Worm (Caenorhabditis elegans) whole organism, mixed stage, embryonic: Measurements from ENCODE around the gene lias-1.

Experiments
- M03D4.4 ChIP-seq: sonication (generic microtip); optimal IDR thresholded peaks from 2 replicates; lab custom pipeline; 2017; ENCODE audit warnings: mild to moderate bottlenecking, missing genetic modification characterization, missing compliant biosample characterization
- bed-3 ChIP-seq: fragments of 200-800 bp; sonication (Bioruptor generic); optimal IDR thresholded peaks from 3 replicates; lab custom pipeline; 2018; ENCODE audit warnings: mild to moderate bottlenecking, missing genetic modification characterization, moderate library complexity, missing compliant biosample characterization
- blmp-1 ChIP-seq: fragments of 150-350 bp; optimal IDR thresholded peaks from 2 replicates; lab custom pipeline; 2014; ENCODE audit warnings: missing biosample characterization, missing genetic modification characterization
- ceh-39 ChIP-seq: fragments of 150-350 bp; optimal IDR thresholded peaks from 2 replicates; lab custom pipeline; 2014; ENCODE audit warnings: missing biosample characterization, missing genetic modification characterization
- ceh-43 ChIP-seq: fragments of 200-800 bp; sonication (Bioruptor generic); optimal IDR thresholded peaks from 2 replicates; lab custom pipeline; 2018; ENCODE audit warnings: mild to moderate bottlenecking, missing genetic modification characterization, moderate library complexity, missing compliant biosample characterization
- ceh-83 ChIP-seq: fragments of 200-800 bp; sonication (Bioruptor generic); optimal IDR thresholded peaks from 2 replicates; lab custom pipeline; 2018; ENCODE audit warnings: mild to moderate bottlenecking, missing genetic modification characterization, missing compliant biosample characterization
- ces-1 ChIP-seq: fragments of 150-350 bp; optimal IDR thresholded peaks from 2 replicates; lab custom pipeline; 2014; ENCODE audit warnings: missing biosample characterization, missing genetic modification reagents, missing genetic modification characterization
- cnd-1 ChIP-seq: fragments of 200-800 bp; sonication (Bioruptor generic); optimal IDR thresholded peaks from 2 replicates; lab custom pipeline; 2018; ENCODE audit warnings: mild to moderate bottlenecking, missing genetic modification characterization, missing compliant biosample characterization
- drap-1 ChIP-seq: fragments of 200-800 bp; sonication (Bioruptor generic); optimal IDR thresholded peaks from 3 replicates; lab custom pipeline; 2018; ENCODE audit warnings: mild to moderate bottlenecking, missing genetic modification characterization, missing compliant biosample characterization
- elt-1 ChIP-seq: sonication (generic microtip); optimal IDR thresholded peaks from 2 replicates; lab custom pipeline; 2017; ENCODE audit warnings: missing genetic modification characterization, mild to moderate bottlenecking, missing compliant biosample characterization, antibody characterized with exemption, moderate library complexity, borderline replicate concordance; ENCODE audit not compliant: insufficient read depth
- elt-3 ChIP-seq: fragments of 150-350 bp; optimal IDR thresholded peaks from 2 replicates; lab custom pipeline; 2014; ENCODE audit warnings: missing biosample characterization, missing genetic modification characterization
- flh-1 ChIP-seq: fragments of 200-800 bp; sonication (Bioruptor generic); optimal IDR thresholded peaks from 2 replicates; lab custom pipeline; 2018; ENCODE audit warnings: mild to moderate bottlenecking, missing genetic modification characterization, moderate library complexity, missing compliant biosample characterization
- ham-2 ChIP-seq: fragments of 200-800 bp; sonication (Bioruptor generic); optimal IDR thresholded peaks from 2 replicates; lab custom pipeline; 2018; ENCODE audit warnings: mild to moderate bottlenecking, missing genetic modification characterization, missing compliant biosample characterization
- hlh-1 ChIP-seq: fragments of 150-350 bp; optimal IDR thresholded peaks from 2 replicates; lab custom pipeline; 2014; ENCODE audit warnings: missing biosample characterization, missing genetic modification reagents, missing genetic modification characterization
- lin-13 ChIP-seq: fragments of 150-350 bp; optimal IDR thresholded peaks from 2 replicates; lab custom pipeline; 2014; ENCODE audit warnings: missing biosample characterization, missing genetic modification characterization
- lin-32 ChIP-seq: fragments of 200-800 bp; sonication (Bioruptor generic); optimal IDR thresholded peaks from 2 replicates; lab custom pipeline; 2018; ENCODE audit warnings: mild to moderate bottlenecking, missing genetic modification characterization, missing compliant biosample characterization
- lsy-2 ChIP-seq: fragments of 150-350 bp; optimal IDR thresholded peaks from 2 replicates; lab custom pipeline; 2014; ENCODE audit warnings: missing biosample characterization, missing genetic modification characterization
- mab-5 ChIP-seq: fragments of 150-350 bp; optimal IDR thresholded peaks from 2 replicates; lab custom pipeline; 2014; ENCODE audit warnings: missing biosample characterization, missing genetic modification characterization
- mep-1 ChIP-seq: fragments of 150-350 bp; optimal IDR thresholded peaks from 2 replicates; lab custom pipeline; 2017; ENCODE audit warnings: missing biosample characterization, missing genetic modification reagents, missing genetic modification characterization, inconsistent platforms
- mls-2 ChIP-seq: sonication (generic microtip); optimal IDR thresholded peaks from 2 replicates; lab custom pipeline; 2016; ENCODE audit warnings: mild to moderate bottlenecking, missing genetic modification characterization, moderate library complexity, missing compliant biosample characterization
- nhr-12 ChIP-seq: fragments of 150-350 bp; optimal IDR thresholded peaks from 2 replicates; lab custom pipeline; 2014; ENCODE audit warnings: missing biosample characterization, missing genetic modification characterization
- nhr-2 ChIP-seq: fragments of 150-350 bp; optimal IDR thresholded peaks from 2 replicates; lab custom pipeline; 2014; ENCODE audit warnings: missing biosample characterization, missing genetic modification characterization
- nhr-237 ChIP-seq: fragments of 150-350 bp; optimal IDR thresholded peaks from 2 replicates; lab custom pipeline; 2014; ENCODE audit warnings: missing biosample characterization, missing genetic modification characterization
- nhr-28 ChIP-seq: fragments of 150-350 bp; optimal IDR thresholded peaks from 2 replicates; lab custom pipeline; 2014; ENCODE audit warnings: missing biosample characterization, missing genetic modification characterization
- nhr-76 ChIP-seq: sonication (generic microtip); optimal IDR thresholded peaks from 2 replicates; lab custom pipeline; 2017; ENCODE audit warnings: missing biosample characterization, missing genetic modification characterization
- sem-2 ChIP-seq: fragments of 200-800 bp; sonication (Bioruptor generic); optimal IDR thresholded peaks from 2 replicates; lab custom pipeline; 2018; ENCODE audit warnings: mild to moderate bottlenecking, missing genetic modification characterization, missing compliant biosample characterization
- snpc-4 ChIP-seq: fragments of 150-350 bp; optimal IDR thresholded peaks from 2 replicates; lab custom pipeline; 2014; ENCODE audit warnings: missing biosample characterization, missing genetic modification characterization
- sptf-1 ChIP-seq: sonication (generic microtip); optimal IDR thresholded peaks from 2 replicates; lab custom pipeline; 2017; ENCODE audit warnings: mild to moderate bottlenecking, missing genetic modification characterization, moderate library complexity, missing compliant biosample characterization
- tbx-8 ChIP-seq: fragments of 200-800 bp; sonication (Bioruptor generic); optimal IDR thresholded peaks from 2 replicates; lab custom pipeline; 2018; ENCODE audit warnings: mild to moderate bottlenecking, missing genetic modification characterization, moderate library complexity, missing compliant biosample characterization
- unc-120 ChIP-seq: sonication (generic microtip); optimal IDR thresholded peaks from 2 replicates; lab custom pipeline; 2017; ENCODE audit warnings: missing genetic modification characterization, missing compliant biosample characterization; ENCODE audit not compliant: poor library complexity, severe bottlenecking
- unc-39 ChIP-seq: fragments of 150-350 bp; optimal IDR thresholded peaks from 2 replicates; lab custom pipeline; 2014; ENCODE audit warnings: missing biosample characterization, missing genetic modification characterization
- unc-62 ChIP-seq: fragments of 150-350 bp; optimal IDR thresholded peaks from 2 replicates; lab custom pipeline; 2014; ENCODE audit warnings: missing biosample characterization, missing genetic modification reagents, missing genetic modification characterization
- zip-8 ChIP-seq: fragments of 150-350 bp; optimal IDR thresholded peaks from 2 replicates; lab custom pipeline; 2014; ENCODE audit warnings: missing biosample characterization, missing genetic modification characterization
- ztf-11 ChIP-seq: fragments of 150-350 bp; optimal IDR thresholded peaks from 2 replicates; lab custom pipeline; 2014; ENCODE audit warnings: missing biosample characterization, missing genetic modification characterization

Gene lias-1

ce11 chrIII:3529744-3530208, 24.9 kb upstream of the lias-1 start, which contains the start of gene pitp-1:
Gene pitp-1 (minus strand): TSS chrIII:3529794.
- no peak for TF ChIP-seq ztf-11 (tag; lab: Kevin White, UChicago)
- no peak for TF ChIP-seq lin-13
- no peak for TF ChIP-seq ham-2
- no peak for TF ChIP-seq unc-39 (tag; lab: Kevin White, UChicago)
- TF ChIP-seq sem-2: no peak
- no peak for TF ChIP-seq unc-120 (tag; lab: Kevin White, UChicago)
- TF ChIP-seq bed-3 (GFP tag; lab: Kevin White, UChicago): no peak
- no peak for TF ChIP-seq hlh-1
- no peak for TF ChIP-seq nhr-76 (tag; lab: Kevin White, UChicago)
- TF ChIP-seq M03D4.4 (tag; lab: Kevin White, UChicago): no peak
- no peak for TF ChIP-seq ceh-39
- TF ChIP-seq blmp-1 (tag; lab: Kevin White, UChicago): no peak

- TF ChIP-seq bed-3 (GFP tag; lab: Kevin White, UChicago): no peak
Measured at ce11 chrIII:3528342-3528741, 23.4 kb upstream of the lias-1 start, which contains the start of gene rpl-37. Gene rpl-37 (plus strand): TSS chrIII:3528642.

- TF ChIP-seq ztf-11 (tag; lab: Kevin White, UChicago) (no peak), unc-39 (tag; lab: Kevin White, UChicago) (no peak), ceh-83 (GFP tag; lab: Kevin White, UChicago) (no peak), sem-2 (no peak), elt-3 (tag; lab: Kevin White, UChicago) (no peak), mab-5 (tag; lab: Kevin White, UChicago) (no peak), mls-2 (tag; lab: Kevin White, UChicago) (no peak), nhr-76 (tag; lab: Kevin White, UChicago) (no peak), ceh-43 (GFP tag; lab: Kevin White, UChicago) (no peak), hlh-1 (no peak), zip-8 (tag; lab: Kevin White, UChicago) (no peak), drap-1 (no peak), elt-1 (tag; lab: Kevin White, UChicago) (no peak), bed-3 (GFP tag; lab: Kevin White, UChicago) (no peak), sptf-1 (tag; lab: Kevin White, UChicago) (no peak), nhr-28 (no peak), unc-120 (tag; lab: Kevin White, UChicago) (no peak), blmp-1 (tag; lab: Kevin White, UChicago) (no peak)
- TF ChIP-seq, all 35 proteins: peak for 0
Measured at ce11 chrIII:3523363-3523762, 18.5 kb upstream of the lias-1 start.

ce11 chrIII:3520417-3520816, 15.5 kb upstream of the lias-1 start:
- no peak for TF ChIP-seq elt-3 (tag; lab: Kevin White, UChicago)
- TF ChIP-seq cnd-1: no peak
- TF ChIP-seq ceh-83 (GFP tag; lab: Kevin White, UChicago): no peak
- no peak for TF ChIP-seq blmp-1 (tag; lab: Kevin White, UChicago)
- TF ChIP-seq nhr-76 (tag; lab: Kevin White, UChicago): no peak
- TF ChIP-seq unc-120 (tag; lab: Kevin White, UChicago): no peak
- no peak for TF ChIP-seq lin-13
- TF ChIP-seq flh-1 (GFP tag; lab: Kevin White, UChicago): no peak
- no peak for TF ChIP-seq ham-2
- TF ChIP-seq lsy-2 (tag; lab: Kevin White, UChicago): no peak

- no peak for TF ChIP-seq hlh-1
Measured at ce11 chrIII:3519505-3519904, 14.6 kb upstream of the lias-1 start, which contains the start of gene hmit-1.3. Gene hmit-1.3 (minus strand): TSS chrIII:3519607.

ce11 chrIII:3511808-3512207, 6.9 kb upstream of the lias-1 start:
- no peak for TF ChIP-seq hlh-1

ce11 chrIII:3509908-3510307, 5.0 kb upstream of the lias-1 start, which contains the start of the genes M01F1.4 and mrpl-35:
Gene M01F1.4 (minus strand): TSS chrIII:3510033.
Gene mrpl-35 (plus strand): TSS chrIII:3510237.
- TF ChIP-seq nhr-28 (no peak), nhr-76 (tag; lab: Kevin White, UChicago) (no peak), zip-8 (tag; lab: Kevin White, UChicago) (no peak), ces-1 (GFP tag; lab: Kevin White, UChicago) (peak; percentile 51), lin-32 (GFP tag; lab: Kevin White, UChicago) (no peak), elt-3 (tag; lab: Kevin White, UChicago) (no peak), mep-1 (tag; lab: Kevin White, UChicago) (peak; percentile 65), M03D4.4 (tag; lab: Kevin White, UChicago) (no peak), hlh-1 (no peak), lin-13 (no peak), bed-3 (GFP tag; lab: Kevin White, UChicago) (no peak), nhr-2 (tag; lab: Kevin White, UChicago) (no peak), tbx-8 (GFP tag; lab: Kevin White, UChicago) (no peak), ceh-39 (no peak), sem-2 (no peak), unc-62 (no peak), sptf-1 (tag; lab: Kevin White, UChicago) (no peak), snpc-4 (tag; lab: Kevin White, UChicago) (no peak), unc-120 (tag; lab: Kevin White, UChicago) (no peak), nhr-237 (tag; lab: Kevin White, UChicago) (peak; percentile 21), drap-1 (no peak), mab-5 (tag; lab: Kevin White, UChicago) (no peak), nhr-12 (tag; lab: Kevin White, UChicago) (no peak), unc-39 (tag; lab: Kevin White, UChicago) (no peak), mls-2 (tag; lab: Kevin White, UChicago) (no peak), ceh-83 (GFP tag; lab: Kevin White, UChicago) (no peak), ham-2 (no peak)
